Worm (Caenorhabditis elegans) whole organism, late embryonic: ENCODE data around the gene pho-13.

Source experiments
- K02D7.2 ChIP-seq: sonication (generic microtip); optimal IDR thresholded peaks from 2 replicates; lab custom pipeline; 2017; ENCODE audit warnings: mild to moderate bottlenecking, missing genetic modification characterization, missing compliant biosample characterization
- ceh-19 ChIP-seq: fragments of 200-800 bp; sonication (Bioruptor generic); optimal IDR thresholded peaks from 2 replicates; lab custom pipeline; 2018; ENCODE audit warnings: mild to moderate bottlenecking, missing genetic modification characterization, missing compliant biosample characterization
- ceh-22 ChIP-seq: sonication (generic microtip); optimal IDR thresholded peaks from 2 replicates; lab custom pipeline; 2017; ENCODE audit warnings: missing biosample characterization, missing genetic modification characterization
- che-1 ChIP-seq: sonication (generic microtip); optimal IDR thresholded peaks from 2 replicates; lab custom pipeline; 2016; ENCODE audit warnings: mild to moderate bottlenecking, missing genetic modification characterization, missing compliant biosample characterization
- elt-4 ChIP-seq: sonication (generic microtip); optimal IDR thresholded peaks from 2 replicates; lab custom pipeline; 2016; ENCODE audit warnings: missing genetic modification characterization, missing compliant biosample characterization
- eyg-1 ChIP-seq: sonication (generic microtip); optimal IDR thresholded peaks from 2 replicates; lab custom pipeline; 2016; ENCODE audit warnings: missing genotype, missing genetic modification characterization, missing compliant biosample characterization
- fkh-10 ChIP-seq: fragments of 150-350 bp; optimal IDR thresholded peaks from 2 replicates; lab custom pipeline; 2014; ENCODE audit warnings: missing biosample characterization, missing genetic modification reagents, missing genetic modification characterization
- hlh-13 ChIP-seq: fragments of 200-800 bp; sonication (Bioruptor generic); optimal IDR thresholded peaks from 2 replicates; lab custom pipeline; 2018; ENCODE audit warnings: mild to moderate bottlenecking, missing genetic modification characterization, missing compliant biosample characterization
- lin-11 ChIP-seq: fragments of 200-800 bp; sonication (Bioruptor generic); optimal IDR thresholded peaks from 2 replicates; lab custom pipeline; 2018; ENCODE audit warnings: mild to moderate bottlenecking, missing genetic modification characterization, missing compliant biosample characterization
- nhr-232 ChIP-seq: sonication (generic microtip); optimal IDR thresholded peaks from 2 replicates; lab custom pipeline; 2016; ENCODE audit warnings: missing genetic modification characterization, missing compliant biosample characterization
- pag-3 ChIP-seq: sonication (generic microtip); optimal IDR thresholded peaks from 2 replicates; lab custom pipeline; 2016; ENCODE audit warnings: missing compliant biosample characterization, missing genetic modification characterization, borderline replicate concordance
- pax-1 ChIP-seq: fragments of 150-350 bp; optimal IDR thresholded peaks from 2 replicates; lab custom pipeline; 2014; ENCODE audit warnings: missing biosample characterization, missing genetic modification characterization
- unc-86 ChIP-seq: sonication (generic microtip); optimal IDR thresholded peaks from 2 replicates; lab custom pipeline; 2016; ENCODE audit warnings: missing genetic modification characterization, missing compliant biosample characterization

ce11 chrII:8810679-8811413 lies 4.0 kb upstream of the pho-13 start, which contains the start of the genes F46C5.9 and rer-1:
- TF ChIP-seq pag-3 (tag; lab: Kevin White, UChicago) (no peak), ceh-22 (tag; lab: Kevin White, UChicago) (no peak), hlh-13 (GFP tag; lab: Kevin White, UChicago) (no peak), fkh-10 (no peak), ceh-19 (GFP tag; lab: Kevin White, UChicago) (no peak), nhr-232 (no peak), pax-1 (tag; lab: Kevin White, UChicago) (no peak), lin-11 (tag; lab: Kevin White, UChicago) (no peak), unc-86 (tag; lab: Kevin White, UChicago) (no peak), elt-4 (no peak), che-1 (tag; lab: Kevin White, UChicago) (no peak), K02D7.2 (tag; lab: Kevin White, UChicago) (no peak), eyg-1 (tag; lab: Kevin White, UChicago) (no peak)
